Worm (Caenorhabditis elegans): ENCODE data around the gene H01M10.1.

The H01M10.1 gene

ce11 chrX:2549322-2549721 lies 31.1 kb downstream of the H01M10.1 start (continued):
- TF ChIP-seq F44E2.7 (GFP tag; IDR thresholded peaks at IDR 0.05) (peak; percentile 84; the same call in 1 of the 2 replicates), zag-1 (tag; optimal IDR thresholded peaks at IDR 0.05) (no peak), mdl-1 (tag; optimal IDR thresholded peaks at IDR 0.05) (peak in 1 of 2 experiments; percentile 23), php-3 (GFP tag; IDR thresholded peaks at IDR 0.05) (peak; percentile 18; the same call in 1 of the 2 replicates), aly-2 (tag; optimal IDR thresholded peaks at IDR 0.05) (peak; percentile 57), vab-7 (GFP tag; IDR thresholded peaks at IDR 0.05) (peak; percentile 87), zfp-2 (tag; optimal IDR thresholded peaks at IDR 0.05) (peak; percentile 26), daf-8 (GFP tag; IDR thresholded peaks at IDR 0.05) (no peak), spr-1 (tag; optimal IDR thresholded peaks at IDR 0.05) (peak; percentile 66), arid-1 (GFP tag; conservative IDR thresholded peaks at IDR 0.05) (peak; percentile 73), ceh-20 (GFP tag; IDR thresholded peaks at IDR 0.05) (peak; percentile 11; the same call in 1 of the 2 replicates), hif-1 (tag; optimal IDR thresholded peaks at IDR 0.05) (peak; percentile 43 to 68), F26F4.8 (GFP tag; conservative IDR thresholded peaks at IDR 0.05) (peak; percentile 77; the same call in 1 of the 2 replicates), nhr-28 (tag; optimal IDR thresholded peaks at IDR 0.05) (peak; percentile 64), spr-3 (GFP tag; optimal IDR thresholded peaks at IDR 0.05) (peak; percentile 7), madf-9 (GFP tag; conservative IDR thresholded peaks at IDR 0.05) (peak; percentile 55), aha-1 (tag) (peak; percentile 92), Y48G9A.11 (GFP tag; IDR thresholded peaks at IDR 0.05) (peak; percentile 77), dve-1 (tag; optimal IDR thresholded peaks at IDR 0.05; ENCODE audit: insufficient read depth) (peak; percentile 69), mxl-3 (GFP tag; optimal IDR thresholded peaks at IDR 0.05) (no peak), madf-5 (GFP tag; IDR thresholded peaks at IDR 0.05) (peak; percentile 68 to 91; a peak in 2 of 4 replicates), rbr-2 (tag; optimal IDR thresholded peaks at IDR 0.05) (peak; percentile 69), sdz-12 (GFP tag; optimal IDR thresholded peaks at IDR 0.05) (peak; percentile 62), nhr-76 (tag; optimal IDR thresholded peaks at IDR 0.05) (no peak), pqm-1 (tag; optimal IDR thresholded peaks at IDR 0.05) (no peak), ztf-7 (tag; optimal IDR thresholded peaks at IDR 0.05) (peak; percentile 33), mes-2 (tag; optimal IDR thresholded peaks at IDR 0.05; ENCODE audit: poor library complexity, severe bottlenecking) (peak; percentile 74), lin-39 (tag; optimal IDR thresholded peaks at IDR 0.05) (no peak), zip-2 (tag; optimal IDR thresholded peaks at IDR 0.05) (peak; percentile 57), Y75B8A.6 (GFP tag; IDR thresholded peaks at IDR 0.05) (0 out of 2 replicates have a peak, but pooled peaks have one; percentile 72), nhr-42 (GFP tag; IDR thresholded peaks at IDR 0.05) (peak; percentile 79), snpc-4 (tag; optimal IDR thresholded peaks at IDR 0.05) (no peak), tag-97 (GFP tag; IDR thresholded peaks at IDR 0.05) (no peak), D1046.2 (GFP tag; IDR thresholded peaks at IDR 0.05) (no peak), lim-7 (GFP tag; IDR thresholded peaks at IDR 0.05) (peak; percentile 81), ceh-32 (tag; optimal IDR thresholded peaks at IDR 0.05; ENCODE audit: poor library complexity) (peak; percentile 68), nhr-111 (GFP tag; optimal IDR thresholded peaks at IDR 0.05) (peak; percentile 11), unc-39 (tag; optimal IDR thresholded peaks at IDR 0.05) (no peak), ZK337.2 (GFP tag; IDR thresholded peaks at IDR 0.05) (peak; percentile 51; the same call in 1 of the 2 replicates), set-16 (GFP tag; IDR thresholded peaks at IDR 0.05) (peak; percentile 28; the same call in 1 of the 2 replicates), fkh-10 (GFP tag; optimal IDR thresholded peaks at IDR 0.05) (peak; percentile 49), snpc-1.2 (GFP tag; IDR thresholded peaks at IDR 0.05) (peak; percentile 90), hlh-30 (tag; optimal IDR thresholded peaks at IDR 0.05; ENCODE audit: insufficient read depth) (peak; percentile 75), unc-130 (GFP tag; optimal IDR thresholded peaks at IDR 0.05) (peak; percentile 46), ceh-44 (GFP tag; IDR thresholded peaks at IDR 0.05) (0 out of 2 replicates have a peak, but pooled peaks have one; percentile 44), lin-1 (GFP tag; IDR thresholded peaks at IDR 0.05) (peak; percentile 91), nhr-10 (tag; optimal IDR thresholded peaks at IDR 0.05) (no peak), daf-16 (GFP tag; optimal IDR thresholded peaks at IDR 0.05) (peak; percentile 58 to 91), daf-16 (tag; optimal IDR thresholded peaks at IDR 0.05) (peak; percentile 85), dpl-1 (GFP tag; optimal IDR thresholded peaks at IDR 0.05) (peak; percentile 6), nhr-237 (tag; optimal IDR thresholded peaks at IDR 0.05) (no peak)
